Fruit fly (Drosophila melanogaster) whole organism, prepupa: Measurements from ENCODE around the gene Acat2.
A peak's percentile ranks its signal among the peaks of the same experiment; 100 is the strongest.

ENCODE experiments used
- CG10631 ChIP-seq: fragments of 200-800 bp; sonication (Bioruptor generic); optimal IDR thresholded peaks from 2 replicates; lab custom pipeline; 2016; ENCODE audit warnings: missing biosample characterization, missing genetic modification characterization
- CG15336 ChIP-seq: fragments of 200-800 bp; sonication (Bioruptor generic); IDR thresholded peaks from 2 replicates; pipeline ENCODE4 v1.3.6; 2022; ENCODE audit warnings: missing biosample characterization, missing genetic modification characterization
- CG1621 ChIP-seq: fragments of 200-800 bp; sonication (Bioruptor generic); optimal IDR thresholded peaks from 3 replicates; lab custom pipeline; 2018; ENCODE audit warnings: missing biosample characterization, mild to moderate bottlenecking, missing genetic modification characterization
- CG16779 ChIP-seq: fragments of 200-800 bp; sonication (Bioruptor generic); optimal IDR thresholded peaks from 3 replicates; lab custom pipeline; 2017; ENCODE audit warnings: missing biosample characterization, mild to moderate bottlenecking, missing genetic modification characterization
- CG3032 ChIP-seq: fragments of 200-800 bp; optimal IDR thresholded peaks from 2 replicates; lab custom pipeline; 2019; ENCODE audit warnings: missing biosample characterization, mild to moderate bottlenecking, missing genetic modification characterization, moderate library complexity
- CG31627 ChIP-seq: fragments of 200-800 bp; sonication (Bioruptor generic); optimal IDR thresholded peaks from 3 replicates; lab custom pipeline; 2016; ENCODE audit warnings: missing biosample characterization, missing genetic modification characterization
- CG3919 ChIP-seq: fragments of 200-800 bp; sonication (Bioruptor generic); optimal IDR thresholded peaks from 3 replicates; lab custom pipeline; 2016; ENCODE audit warnings: missing biosample characterization, missing genetic modification characterization
- CG6792 ChIP-seq: fragments of 200-800 bp; sonication (Bioruptor generic); optimal IDR thresholded peaks from 3 replicates; lab custom pipeline; 2016; ENCODE audit warnings: missing biosample characterization, missing genetic modification characterization
- CG6808 ChIP-seq: fragments of 200-800 bp; sonication (Bioruptor generic); optimal IDR thresholded peaks from 3 replicates; lab custom pipeline; 2017; ENCODE audit warnings: missing biosample characterization, missing genetic modification characterization, mild to moderate bottlenecking, moderate library complexity, missing genetic modification reagents
- CG6854 ChIP-seq: fragments of 200-800 bp; sonication (Bioruptor generic); optimal IDR thresholded peaks from 2 replicates; lab custom pipeline; 2017; ENCODE audit warnings: missing biosample characterization, mild to moderate bottlenecking, missing genetic modification characterization
- CG8319 ChIP-seq: fragments of 200-800 bp; sonication (Bioruptor generic); optimal IDR thresholded peaks from 3 replicates; lab custom pipeline; 2016; ENCODE audit warnings: missing biosample characterization, missing genetic modification characterization
- CG8632 ChIP-seq: fragments of 200-800 bp; sonication (Bioruptor generic); optimal IDR thresholded peaks from 3 replicates; lab custom pipeline; 2016; ENCODE audit warnings: missing biosample characterization, missing genetic modification characterization
- CG9139 ChIP-seq: fragments of 200-800 bp; sonication (Bioruptor generic); optimal IDR thresholded peaks from 3 replicates; lab custom pipeline; 2017; ENCODE audit warnings: missing biosample characterization, mild to moderate bottlenecking, missing genetic modification characterization
- Eip75B ChIP-seq: fragments of 200-800 bp; sonication (Bioruptor generic); optimal IDR thresholded peaks from 3 replicates; lab custom pipeline; 2016; ENCODE audit warnings: missing biosample characterization, missing genetic modification characterization
- Eip78C ChIP-seq: fragments of 200-800 bp; sonication (Bioruptor generic); peaks from one replicate; lab custom pipeline; 2016; ENCODE audit warnings: missing biosample characterization, missing genetic modification characterization
- Ets21C ChIP-seq: fragments of 200-800 bp; sonication (Bioruptor generic); optimal IDR thresholded peaks from 3 replicates; lab custom pipeline; 2016; ENCODE audit warnings: missing biosample characterization, missing genetic modification characterization
- Ets96B ChIP-seq: fragments of 200-800 bp; optimal IDR thresholded peaks from 2 replicates; lab custom pipeline; 2019; ENCODE audit warnings: missing biosample characterization, mild to moderate bottlenecking, missing genetic modification characterization, moderate library complexity
- Gug ChIP-seq: fragments of 200-800 bp; sonication (Bioruptor generic); IDR thresholded peaks from 2 replicates; pipeline ENCODE4 v1.3.6; 2022; ENCODE audit warnings: missing biosample characterization, missing genetic modification characterization
- Hr39 ChIP-seq: fragments of 200-800 bp; sonication (Bioruptor generic); optimal IDR thresholded peaks from 2 replicates; lab custom pipeline; 2016; ENCODE audit warnings: missing biosample characterization, missing genetic modification characterization
- Hr4 ChIP-seq: fragments of 200-800 bp; sonication (Bioruptor generic); optimal IDR thresholded peaks from 3 replicates; lab custom pipeline; 2016; ENCODE audit warnings: missing biosample characterization, missing genetic modification characterization
- Met ChIP-seq: fragments of 200-800 bp; sonication (Bioruptor generic); optimal IDR thresholded peaks from 3 replicates; lab custom pipeline; 2016; ENCODE audit warnings: missing biosample characterization, missing genetic modification characterization
- OdsH ChIP-seq: fragments of 200-800 bp; sonication (Bioruptor generic); optimal IDR thresholded peaks from 3 replicates; lab custom pipeline; 2016; ENCODE audit warnings: missing biosample characterization, missing genetic modification characterization
- Smox ChIP-seq: fragments of 200-800 bp; sonication (Bioruptor generic); optimal IDR thresholded peaks from 3 replicates; lab custom pipeline; 2016; ENCODE audit warnings: missing biosample characterization, missing genetic modification characterization
- Sox102F ChIP-seq: fragments of 200-800 bp; sonication (Bioruptor generic); optimal IDR thresholded peaks from 2 replicates; lab custom pipeline; 2016; ENCODE audit warnings: missing biosample characterization, mild to moderate bottlenecking, missing genetic modification characterization
- Sox14 ChIP-seq: fragments of 200-800 bp; sonication (Bioruptor generic); optimal IDR thresholded peaks from 3 replicates; lab custom pipeline; 2016; ENCODE audit warnings: missing biosample characterization, missing genetic modification characterization
- acj6 ChIP-seq: fragments of 200-800 bp; sonication (Bioruptor generic); optimal IDR thresholded peaks from 3 replicates; lab custom pipeline; 2016; ENCODE audit warnings: missing biosample characterization, missing genetic modification characterization
- cyc ChIP-seq: fragments of 200-800 bp; sonication (Bioruptor generic); optimal IDR thresholded peaks from 3 replicates; lab custom pipeline; 2016; ENCODE audit warnings: missing biosample characterization, missing genetic modification characterization
- eg ChIP-seq: fragments of 200-800 bp; sonication (Bioruptor generic); IDR thresholded peaks from 3 replicates; pipeline ENCODE4 v1.3.6; 2022; ENCODE audit warnings: missing biosample characterization, missing genetic modification characterization
- esn ChIP-seq: fragments of 200-800 bp; sonication (Bioruptor generic); optimal IDR thresholded peaks from 2 replicates; lab custom pipeline; 2016; ENCODE audit warnings: missing biosample characterization, mild to moderate bottlenecking, missing genetic modification characterization, moderate library complexity
- fd59A ChIP-seq: fragments of 200-800 bp; sonication (Bioruptor generic); optimal IDR thresholded peaks from 2 replicates; lab custom pipeline; 2017; ENCODE audit warnings: missing biosample characterization, mild to moderate bottlenecking, missing genetic modification characterization, missing genetic modification reagents
- fkh ChIP-seq: fragments of 200-800 bp; sonication (Bioruptor generic); optimal IDR thresholded peaks from 3 replicates; lab custom pipeline; 2017; ENCODE audit warnings: missing biosample characterization, mild to moderate bottlenecking, missing genetic modification characterization, moderate library complexity
- lz ChIP-seq: fragments of 200-800 bp; sonication (Bioruptor generic); optimal IDR thresholded peaks from 3 replicates; lab custom pipeline; 2016; ENCODE audit warnings: missing biosample characterization, missing genetic modification characterization
- net ChIP-seq: fragments of 200-800 bp; sonication (Bioruptor generic); optimal IDR thresholded peaks from 3 replicates; lab custom pipeline; 2016; ENCODE audit warnings: missing biosample characterization, missing genetic modification characterization
- salr ChIP-seq, 2 experiments: fragments of 200-800 bp; sonication (Bioruptor generic); optimal IDR thresholded peaks; 3 replicates each; lab custom pipeline; 2016 to 2018; ENCODE audit warnings: missing biosample characterization in 2 of 2, missing genetic modification characterization in 2 of 2, mild to moderate bottlenecking in 1 of 2
- spab ChIP-seq: fragments of 200-800 bp; sonication (Bioruptor generic); optimal IDR thresholded peaks from 2 replicates; lab custom pipeline; 2017; ENCODE audit warnings: missing biosample characterization, mild to moderate bottlenecking, missing genetic modification characterization, missing genetic modification reagents
- ss ChIP-seq, 2 experiments: fragments of 200-800 bp; sonication (Bioruptor generic); optimal IDR thresholded peaks; 2 replicates in 1 of 2; 3 replicates in 1 of 2; lab custom pipeline; 2017 to 2018; ENCODE audit warnings: mild to moderate bottlenecking in 2 of 2, missing biosample characterization in 2 of 2, missing genetic modification characterization in 2 of 2, moderate library complexity in 1 of 2
- svp ChIP-seq: fragments of 200-800 bp; sonication (Bioruptor generic); peaks from one replicate; lab custom pipeline; 2016; ENCODE audit warnings: missing biosample characterization, missing genetic modification characterization
- topi ChIP-seq: fragments of 200-800 bp; sonication (Bioruptor generic); optimal IDR thresholded peaks from 3 replicates; lab custom pipeline; 2016; ENCODE audit warnings: missing biosample characterization, missing genetic modification characterization

Acat2 gene

DNA sequence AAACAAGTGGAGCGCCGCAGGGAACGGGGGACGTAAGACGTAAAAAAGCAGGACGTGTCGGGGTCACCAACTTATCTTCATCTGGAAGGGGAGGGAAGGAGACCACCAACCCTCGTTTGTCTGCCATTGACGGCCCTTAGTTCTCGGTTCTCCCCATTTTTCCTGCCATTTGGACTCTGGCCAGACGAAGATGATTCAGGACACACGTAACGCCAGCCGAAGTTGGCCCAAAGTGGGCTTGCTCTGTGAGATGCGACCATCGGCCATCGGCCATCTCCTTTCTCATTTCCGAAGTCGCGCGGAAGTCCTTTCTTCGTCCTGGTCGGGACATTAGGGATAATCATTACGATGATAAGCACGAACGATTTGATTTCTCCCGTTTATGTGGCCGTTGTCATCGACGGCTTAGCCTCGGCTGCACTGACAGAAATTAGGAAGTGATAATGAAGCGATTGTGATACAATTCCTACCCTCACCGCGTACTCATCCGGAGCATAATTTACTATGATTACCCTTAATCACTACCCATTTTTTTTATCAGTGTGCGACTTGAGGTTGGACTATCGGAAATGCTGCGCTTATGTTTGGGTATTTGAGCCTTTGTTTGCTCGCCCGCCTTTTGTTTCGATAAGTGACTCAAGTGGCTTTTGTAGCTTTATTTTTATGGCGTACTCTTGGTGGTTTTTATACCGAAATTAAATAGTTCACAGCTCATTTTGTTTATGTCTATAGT is 21.7 kb upstream of the Acat2 start:
- TF ChIP-seq ss (GFP tag; optimal IDR thresholded peaks at IDR 0.05; lab: Kevin White, UChicago) = no peak
- no peak for TF ChIP-seq CG3919
- TF ChIP-seq CG16779 (tag; lab: Kevin White, UChicago) = no peak
- TF ChIP-seq CG8632 (GFP tag; lab: Kevin White, UChicago) = no peak
- TF ChIP-seq Eip75B (GFP tag; lab: Kevin White, UChicago) = no peak
- no peak for TF ChIP-seq CG10631
- no peak for TF ChIP-seq CG31627 (GFP tag; lab: Kevin White, UChicago)
- TF ChIP-seq fd59A (GFP tag; lab: Kevin White, UChicago) = no peak
- TF ChIP-seq Hr39 = no peak
- no peak for TF ChIP-seq lz (GFP tag; lab: Kevin White, UChicago)
- TF ChIP-seq Smox = no peak
- no peak for TF ChIP-seq CG8319 (GFP tag; lab: Kevin White, UChicago)
- no peak for TF ChIP-seq Gug (GFP tag; lab: Robert Waterston, UW)
- TF ChIP-seq CG6854 (GFP tag; lab: Kevin White, UChicago) = no peak
- no peak for TF ChIP-seq CG3032 (tag; lab: Kevin White, UChicago)

DNA sequence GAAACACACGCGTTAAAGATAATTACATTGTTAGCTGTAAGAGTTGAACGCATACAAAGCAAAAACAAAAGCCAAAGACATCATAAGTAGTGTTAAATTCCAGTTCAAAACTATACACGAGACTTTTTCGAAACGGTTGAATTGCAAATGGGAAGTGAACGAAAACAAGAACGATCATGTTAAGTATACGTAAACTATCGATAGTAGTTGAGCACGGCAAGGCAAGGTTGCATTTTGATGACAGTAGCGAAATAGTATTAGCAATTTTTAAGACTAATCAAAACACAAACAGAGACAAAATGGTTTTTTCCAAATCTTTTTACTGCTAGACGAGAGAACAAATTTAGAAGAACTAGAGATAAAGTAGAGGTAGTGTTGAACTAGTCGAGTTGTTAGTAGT is 7.9 kb upstream of the Acat2 start:
- TF ChIP-seq CG8632 (GFP tag; lab: Kevin White, UChicago) (no peak), Hr39 (no peak), Ets21C (GFP tag; lab: Kevin White, UChicago) (no peak), Eip78C (GFP tag; lab: Kevin White, UChicago) (no peak), Ets96B (tag; lab: Kevin White, UChicago) (no peak), Met (GFP tag; lab: Kevin White, UChicago) (no peak), CG1621 (no peak), Sox14 (GFP tag; lab: Kevin White, UChicago) (no peak), fkh (no peak), CG6792 (no peak), salr (GFP tag; optimal IDR thresholded peaks at IDR 0.05; lab: Kevin White, UChicago) (no peak), Hr4 (GFP tag; lab: Kevin White, UChicago) (no peak), net (GFP tag; lab: Kevin White, UChicago) (no peak), esn (GFP tag; lab: Kevin White, UChicago) (no peak), spab (GFP tag; lab: Kevin White, UChicago) (no peak), Sox102F (GFP tag; lab: Kevin White, UChicago) (no peak)

DNA sequence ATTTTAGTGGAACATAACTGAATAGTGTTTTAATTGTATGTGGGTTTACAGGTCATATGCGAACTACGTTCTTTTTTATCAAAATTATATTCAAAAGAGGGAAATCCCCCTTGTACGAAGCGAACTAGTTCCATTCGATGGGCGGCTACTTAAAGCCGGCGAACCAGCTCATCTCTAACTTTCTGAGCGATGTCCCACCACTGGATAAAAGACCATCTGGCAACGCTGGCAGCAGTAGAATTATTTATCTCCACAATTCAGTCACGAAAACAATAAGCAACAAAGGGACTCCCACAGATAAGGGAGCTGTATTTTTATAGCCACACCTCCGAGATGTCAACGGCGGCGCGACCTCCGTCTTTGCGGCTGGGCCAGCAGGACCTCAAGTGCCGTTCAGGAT is 7.1 kb upstream of the Acat2 start, which contains the start of gene Rabex-5:
TSS of gene Rabex-5 (plus strand) at position 221 of the 400 bp plus-strand sequence.
- TF ChIP-seq svp (GFP tag; lab: Kevin White, UChicago) (peak; percentile 90), topi (GFP tag; lab: Kevin White, UChicago) (no peak), OdsH (GFP tag; lab: Kevin White, UChicago) (no peak), CG15336 (GFP tag; lab: Robert Waterston, UW) (0 out of 2 replicates have a peak, but pooled peaks have one; percentile 22), CG9139 (no peak), CG6808 (GFP tag; lab: Kevin White, UChicago) (peak; percentile 43), cyc (GFP tag; lab: Kevin White, UChicago) (peak; percentile 19), Ets21C (GFP tag; lab: Kevin White, UChicago) (peak; percentile 13), Sox14 (GFP tag; lab: Kevin White, UChicago) (peak; percentile 75), CG31627 (GFP tag; lab: Kevin White, UChicago) (peak; percentile 41), Sox102F (GFP tag; lab: Kevin White, UChicago) (no peak), Hr39 (peak; percentile 35), acj6 (peak; percentile 12), eg (0 out of 3 replicates have a peak, but pooled peaks have one; percentile 16)
